Fruit fly (Drosophila melanogaster) whole organism, embryonic: Measurements from ENCODE around the gene idc.

Experiments
- Abd-B ChIP-seq: fragments of 200-800 bp; sonication (Bioruptor generic); optimal IDR thresholded peaks from 2 replicates; lab custom pipeline; 2018; ENCODE audit warnings: missing biosample characterization, mild to moderate bottlenecking, missing genetic modification characterization, moderate library complexity
- BEAF-32 ChIP-seq: fragments of 200-800 bp; sonication (Bioruptor generic); optimal IDR thresholded peaks from 3 replicates; lab custom pipeline; 2017; ENCODE audit warnings: missing biosample characterization, missing genetic modification characterization, mild to moderate bottlenecking, moderate library complexity, missing genetic modification reagents
- CG10209 ChIP-seq: fragments of 200-800 bp; sonication (Bioruptor generic); optimal IDR thresholded peaks from 3 replicates; lab custom pipeline; 2017; ENCODE audit warnings: missing biosample characterization, mild to moderate bottlenecking, missing genetic modification characterization, missing genetic modification reagents
- CG10462 ChIP-seq: fragments of 200-800 bp; sonication (Bioruptor generic); optimal IDR thresholded peaks from 2 replicates; lab custom pipeline; 2016; ENCODE audit warnings: missing biosample characterization, missing genetic modification characterization
- CG11093 ChIP-seq: fragments of 200-800 bp; sonication (Bioruptor generic); IDR thresholded peaks from 3 replicates; pipeline ENCODE4 v1.3.6; 2022; ENCODE audit warnings: missing biosample characterization, missing genetic modification characterization
- CG12236 ChIP-seq: fragments of 200-800 bp; sonication (Bioruptor generic); optimal IDR thresholded peaks from 2 replicates; lab custom pipeline; 2016; ENCODE audit warnings: missing biosample characterization, missing genetic modification characterization
- CG14860 ChIP-seq: fragments of 200-800 bp; sonication (Bioruptor generic); IDR thresholded peaks from 3 replicates; pipeline ENCODE4 v1.3.6; 2022; ENCODE audit warnings: missing biosample characterization, missing genetic modification characterization; ENCODE audit not compliant: partially characterized antibody
- CG17385 ChIP-seq: fragments of 200-800 bp; sonication (Bioruptor generic); optimal IDR thresholded peaks from 3 replicates; lab custom pipeline; 2018; ENCODE audit warnings: missing biosample characterization, mild to moderate bottlenecking, missing genetic modification characterization
- CG17829 ChIP-seq: fragments of 200-800 bp; optimal IDR thresholded peaks from 2 replicates; lab custom pipeline; 2019; ENCODE audit warnings: missing biosample characterization, mild to moderate bottlenecking, missing genetic modification characterization, moderate library complexity
- CG2889 ChIP-seq: fragments of 200-800 bp; sonication (Bioruptor generic); IDR thresholded peaks from 3 replicates; pipeline ENCODE4 v1.3.6; 2022; ENCODE audit warnings: missing biosample characterization, missing genetic modification characterization
- CG30431 ChIP-seq: fragments of 200-800 bp; sonication (Bioruptor generic); optimal IDR thresholded peaks from 2 replicates; lab custom pipeline; 2017; ENCODE audit warnings: missing biosample characterization, missing genetic modification characterization
- CG33557 ChIP-seq: fragments of 200-800 bp; sonication (Bioruptor generic); optimal IDR thresholded peaks from 2 replicates; lab custom pipeline; 2019; ENCODE audit warnings: missing biosample characterization, mild to moderate bottlenecking, missing genetic modification characterization, moderate library complexity
- CG8388 ChIP-seq: fragments of 200-800 bp; sonication (Bioruptor generic); optimal IDR thresholded peaks from 2 replicates; lab custom pipeline; 2019; ENCODE audit warnings: missing biosample characterization, mild to moderate bottlenecking, missing genetic modification characterization, moderate library complexity
- CG9727 ChIP-seq: fragments of 200-800 bp; sonication (Bioruptor generic); optimal IDR thresholded peaks from 3 replicates; lab custom pipeline; 2017; ENCODE audit warnings: missing biosample characterization, mild to moderate bottlenecking, missing genetic modification characterization
- Camta ChIP-seq: fragments of 200-800 bp; sonication (Bioruptor generic); optimal IDR thresholded peaks from 2 replicates; lab custom pipeline; 2016; ENCODE audit warnings: missing biosample characterization, missing genetic modification characterization
- Dll ChIP-seq: fragments of 200-800 bp; sonication (Bioruptor generic); IDR thresholded peaks from 4 replicates; pipeline ENCODE4 v1.3.6; 2022; ENCODE audit warnings: missing biosample characterization, missing genetic modification characterization; ENCODE audit not compliant: partially characterized antibody
- Doc3 ChIP-seq: fragments of 200-800 bp; sonication (Bioruptor generic); IDR thresholded peaks from 3 replicates; pipeline ENCODE4 v1.3.6; 2022; ENCODE audit warnings: missing biosample characterization, missing genetic modification characterization; ENCODE audit not compliant: partially characterized antibody
- E2f2 ChIP-seq: fragments of 200-800 bp; sonication (Bioruptor generic); IDR thresholded peaks from 2 replicates; pipeline ENCODE4 v1.3.6; 2022; ENCODE audit warnings: missing biosample characterization, missing genetic modification characterization
- Ets97D ChIP-seq: fragments of 200-800 bp; sonication (Bioruptor generic); optimal IDR thresholded peaks from 3 replicates; lab custom pipeline; 2016; ENCODE audit warnings: missing biosample characterization, missing genetic modification characterization
- Gsc ChIP-seq: fragments of 200-800 bp; sonication (Bioruptor generic); IDR thresholded peaks from 2 replicates; pipeline ENCODE4 v1.3.6; 2022; ENCODE audit warnings: missing biosample characterization, missing genetic modification characterization
- MBD-R2 ChIP-seq: fragments of 200-800 bp; sonication (Bioruptor generic); IDR thresholded peaks from 2 replicates; pipeline ENCODE4 v1.3.6; 2022; ENCODE audit warnings: missing biosample characterization, missing genetic modification characterization
- MESR4 ChIP-seq: fragments of 200-800 bp; sonication (Bioruptor generic); optimal IDR thresholded peaks from 2 replicates; lab custom pipeline; 2018; ENCODE audit warnings: missing biosample characterization, mild to moderate bottlenecking, missing genetic modification characterization, moderate library complexity
- Optix ChIP-seq: fragments of 200-800 bp; sonication (Bioruptor generic); IDR thresholded peaks from 3 replicates; pipeline ENCODE4 v1.3.6; 2022; ENCODE audit warnings: missing biosample characterization, missing genetic modification characterization
- Sin3A ChIP-seq: fragments of >200 bp; optimal IDR thresholded peaks from 2 replicates; lab custom pipeline; 2018
- Sry-β ChIP-seq: fragments of 200-800 bp; sonication (Bioruptor generic); optimal IDR thresholded peaks from 2 replicates; lab custom pipeline; 2018; ENCODE audit warnings: missing biosample characterization, mild to moderate bottlenecking, missing genetic modification characterization, moderate library complexity
- Taf1 ChIP-seq: fragments of 200-800 bp; sonication (Bioruptor generic); IDR thresholded peaks from 2 replicates; pipeline ENCODE4 v1.3.6; 2022; ENCODE audit warnings: missing biosample characterization, missing genetic modification characterization
- aop ChIP-seq: fragments of 200-800 bp; sonication (Bioruptor generic); IDR thresholded peaks from 2 replicates; pipeline ENCODE4 v1.3.6; 2022; ENCODE audit warnings: missing biosample characterization, missing genetic modification characterization
- bbx ChIP-seq: fragments of 200-800 bp; sonication (Bioruptor generic); IDR thresholded peaks from 2 replicates; pipeline ENCODE4 v1.3.6; 2022; ENCODE audit warnings: missing biosample characterization, missing genetic modification characterization; ENCODE audit not compliant: partially characterized antibody
- ci ChIP-seq: fragments of 200-800 bp; sonication (Bioruptor generic); IDR thresholded peaks from 3 replicates; pipeline ENCODE4 v1.3.6; 2022; ENCODE audit warnings: missing biosample characterization, missing genetic modification characterization
- ftz-f1 ChIP-seq: fragments of 200-800 bp; sonication (Bioruptor generic); optimal IDR thresholded peaks from 2 replicates; lab custom pipeline; 2016; ENCODE audit warnings: missing biosample characterization, missing genetic modification characterization
- gcm ChIP-seq: fragments of 200-800 bp; sonication (Bioruptor generic); optimal IDR thresholded peaks from 2 replicates; lab custom pipeline; 2019; ENCODE audit warnings: missing biosample characterization, mild to moderate bottlenecking, missing genetic modification characterization, moderate library complexity
- gfzf ChIP-seq: fragments of 200-800 bp; sonication (Bioruptor generic); optimal IDR thresholded peaks from 2 replicates; lab custom pipeline; 2016; ENCODE audit warnings: missing biosample characterization, mild to moderate bottlenecking, missing genetic modification characterization, moderate library complexity
- grau ChIP-seq: fragments of 200-800 bp; optimal IDR thresholded peaks from 3 replicates; lab custom pipeline; 2019; ENCODE audit warnings: missing biosample characterization, mild to moderate bottlenecking, missing genetic modification characterization, moderate library complexity
- lilli ChIP-seq: fragments of 200-800 bp; sonication (Bioruptor generic); optimal IDR thresholded peaks from 3 replicates; lab custom pipeline; 2016; ENCODE audit warnings: missing biosample characterization, missing genetic modification characterization
- mld ChIP-seq: fragments of 200-800 bp; sonication (Bioruptor generic); IDR thresholded peaks from 3 replicates; pipeline ENCODE4 v1.3.6; 2022; ENCODE audit warnings: missing biosample characterization, missing genetic modification characterization; ENCODE audit not compliant: partially characterized antibody
- peb ChIP-seq: fragments of 200-800 bp; sonication (Bioruptor generic); IDR thresholded peaks from 2 replicates; pipeline ENCODE4 v1.3.6; 2022; ENCODE audit warnings: missing biosample characterization, missing genetic modification characterization
- phol ChIP-seq: fragments of 200-800 bp; sonication (Bioruptor generic); optimal IDR thresholded peaks from 3 replicates; lab custom pipeline; 2018; ENCODE audit warnings: missing biosample characterization, mild to moderate bottlenecking, missing genetic modification characterization, moderate library complexity
- run ChIP-seq: fragments of 200-800 bp; sonication (Bioruptor generic); optimal IDR thresholded peaks from 3 replicates; lab custom pipeline; 2018; ENCODE audit warnings: missing biosample characterization, mild to moderate bottlenecking, missing genetic modification characterization
- scrt ChIP-seq: fragments of 200-800 bp; sonication (Bioruptor generic); optimal IDR thresholded peaks from 2 replicates; lab custom pipeline; 2018; ENCODE audit warnings: missing biosample characterization, mild to moderate bottlenecking, missing genetic modification characterization, moderate library complexity
- seq ChIP-seq: fragments of 200-800 bp; sonication (Bioruptor generic); IDR thresholded peaks from 2 replicates; pipeline ENCODE4 v1.3.6; 2022; ENCODE audit warnings: missing biosample characterization, missing genetic modification characterization
- shn ChIP-seq: fragments of 200-800 bp; sonication (Bioruptor generic); optimal IDR thresholded peaks from 3 replicates; lab custom pipeline; 2016; ENCODE audit warnings: missing biosample characterization, missing genetic modification characterization
- sqz ChIP-seq: fragments of 200-800 bp; sonication (Bioruptor generic); optimal IDR thresholded peaks from 3 replicates; lab custom pipeline; 2018; ENCODE audit warnings: missing biosample characterization, mild to moderate bottlenecking, missing genetic modification characterization
- stwl ChIP-seq: fragments of 200-800 bp; sonication (Bioruptor generic); optimal IDR thresholded peaks from 3 replicates; lab custom pipeline; 2018; ENCODE audit warnings: missing biosample characterization, mild to moderate bottlenecking, missing genetic modification characterization, moderate library complexity
- tin ChIP-seq: fragments of 200-800 bp; sonication (Bioruptor generic); optimal IDR thresholded peaks from 3 replicates; lab custom pipeline; 2016; ENCODE audit warnings: missing biosample characterization, missing genetic modification characterization
- unc-4 ChIP-seq: fragments of 200-800 bp; sonication (Bioruptor generic); IDR thresholded peaks from 2 replicates; pipeline ENCODE4 v1.3.6; 2022; ENCODE audit warnings: missing biosample characterization, missing genetic modification characterization; ENCODE audit not compliant: partially characterized antibody
- usp ChIP-seq: fragments of >200 bp; optimal IDR thresholded peaks from 2 replicates; lab custom pipeline; 2017; ENCODE audit warnings: missing biosample characterization, missing genetic modification characterization
- vvl ChIP-seq: fragments of 200-800 bp; sonication (Bioruptor generic); IDR thresholded peaks from 2 replicates; pipeline ENCODE4 v1.3.6; 2022; ENCODE audit warnings: missing biosample characterization, missing genetic modification characterization
- wek ChIP-seq: fragments of 200-800 bp; sonication (Bioruptor generic); optimal IDR thresholded peaks from 3 replicates; lab custom pipeline; 2018; ENCODE audit warnings: missing biosample characterization, mild to moderate bottlenecking, missing genetic modification characterization, moderate library complexity

Gene idc

dm6 chr3R:20027841-20028240 lies 3.8 kb upstream of the idc start, which contains the start of the genes CG4424 and CG4854 (continued):
- TF ChIP-seq CG2889 (GFP tag; lab: Robert Waterston, UW) (no peak), MESR4 (peak; percentile 46), CG14860 (GFP tag; lab: Robert Waterston, UW) (0 out of 3 replicates have a peak, but pooled peaks have one; percentile 19), gcm (no peak), Abd-B (GFP tag; lab: Kevin White, UChicago) (peak; percentile 53), tin (no peak), MBD-R2 (GFP tag; lab: Robert Waterston, UW) (peak; percentile 96), unc-4 (peak; percentile 30; the same call in 1 of the 2 replicates), CG12236 (no peak), stwl (tag; lab: Kevin White, UChicago) (peak; percentile 33), bbx (GFP tag; lab: Robert Waterston, UW) (peak; percentile 43; the same call in 1 of the 2 replicates), BEAF-32 (GFP tag; lab: Kevin White, UChicago) (peak; percentile 56), wek (GFP tag; lab: Kevin White, UChicago) (peak; percentile 40), Dll (peak; percentile 49; the same call in 2 of the 4 replicates), Doc3 (GFP tag; lab: Robert Waterston, UW) (peak; percentile 41; the same call in 1 of the 3 replicates), ci (GFP tag; lab: Robert Waterston, UW) (0 out of 3 replicates have a peak, but pooled peaks have one; percentile 21), Sin3A (lab: Kevin White, UChicago) (peak; percentile 22), sqz (GFP tag; lab: Kevin White, UChicago) (no peak), Ets97D (GFP tag; lab: Kevin White, UChicago) (peak; percentile 11)

DNA sequence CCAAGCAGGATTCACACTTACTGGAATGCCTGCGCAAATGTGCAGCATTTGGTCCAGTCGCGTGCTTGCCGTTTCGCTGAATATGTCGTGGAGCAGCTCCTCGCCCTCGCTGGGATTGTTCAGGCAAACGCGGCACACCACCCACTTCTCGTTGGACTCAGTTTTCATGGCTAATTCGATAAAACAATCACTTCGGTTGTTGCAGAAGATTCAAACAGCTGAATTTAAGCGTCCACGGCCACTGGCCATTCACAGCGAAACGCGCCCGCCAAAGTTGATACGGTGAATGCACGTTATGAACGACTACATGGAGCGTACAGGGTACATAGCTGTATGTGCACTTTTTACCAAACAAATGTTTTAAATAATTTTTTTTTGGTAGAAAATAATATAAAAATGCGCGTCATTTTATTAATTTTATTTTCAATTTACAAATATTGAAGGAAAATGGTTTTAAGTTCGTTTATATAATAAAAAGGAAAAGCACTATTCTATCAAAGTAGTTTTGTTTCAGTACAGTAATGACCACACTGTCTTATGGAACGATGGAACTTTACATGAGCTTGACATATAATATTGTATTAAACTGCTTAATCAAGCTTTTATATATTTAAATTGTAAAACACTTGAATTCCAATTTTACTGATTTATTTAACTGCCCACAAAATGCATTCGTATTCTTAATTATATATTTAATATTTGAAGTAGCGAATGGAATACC lies 420 bp upstream of the idc start, which contains the start of gene trem:
trem (minus strand) TSS at position 267 of the 721 bp plus-strand sequence.
- TF ChIP-seq scrt (GFP tag; lab: Kevin White, UChicago), result no peak
- peak; percentile 24; the same call in 1 of the 2 replicates for TF ChIP-seq vvl (GFP tag; lab: Robert Waterston, UW)
- peak; percentile 82 for TF ChIP-seq CG33557 (GFP tag; lab: Kevin White, UChicago)
- peak; percentile 66 for TF ChIP-seq CG8388 (GFP tag; lab: Kevin White, UChicago)
- peak; percentile 81 for TF ChIP-seq phol (tag; lab: Kevin White, UChicago)
- TF ChIP-seq MBD-R2 (GFP tag; lab: Robert Waterston, UW), result peak; percentile 91
- TF ChIP-seq seq (GFP tag; lab: Robert Waterston, UW), result 0 out of 2 replicates have a peak, but pooled peaks have one; percentile 24
- TF ChIP-seq shn (GFP tag; lab: Kevin White, UChicago), result peak; percentile 12
- peak; percentile 65 for TF ChIP-seq CG10462
- TF ChIP-seq peb (GFP tag; lab: Robert Waterston, UW), result 0 out of 2 replicates have a peak, but pooled peaks have one; percentile 13
- TF ChIP-seq E2f2, result peak; percentile 27; the same call in 1 of the 2 replicates
- peak; percentile 88 for TF ChIP-seq CG9727 (GFP tag; lab: Kevin White, UChicago)
- peak; percentile 55; the same call in 1 of the 3 replicates for TF ChIP-seq CG11093 (GFP tag; lab: Robert Waterston, UW)
- TF ChIP-seq Sry-β (GFP tag; lab: Kevin White, UChicago), result no peak
- no peak for TF ChIP-seq ftz-f1
- peak; percentile 60 for TF ChIP-seq Gsc (GFP tag; lab: Robert Waterston, UW)
- no peak for TF ChIP-seq gfzf (GFP tag; lab: Kevin White, UChicago)
- TF ChIP-seq Camta (GFP tag; lab: Kevin White, UChicago), result peak; percentile 40
- peak; percentile 50 for TF ChIP-seq CG30431 (GFP tag; lab: Kevin White, UChicago)
- no peak for TF ChIP-seq Optix
- peak; percentile 99 for TF ChIP-seq grau (tag; lab: Kevin White, UChicago)
- no peak for TF ChIP-seq Taf1 (GFP tag; lab: Robert Waterston, UW)
- peak; percentile 28; the same call in 1 of the 2 replicates for TF ChIP-seq aop (GFP tag; lab: Robert Waterston, UW)
- TF ChIP-seq CG17829 (tag; lab: Kevin White, UChicago), result peak; percentile 68
- no peak for TF ChIP-seq usp (GFP tag; lab: Kevin White, UChicago)
- TF ChIP-seq sqz (GFP tag; lab: Kevin White, UChicago), result no peak
- TF ChIP-seq run, result no peak
- peak; percentile 70 for TF ChIP-seq CG10209
- TF ChIP-seq lilli (GFP tag; lab: Kevin White, UChicago), result peak; percentile 66
- peak; percentile 68 for TF ChIP-seq CG17385 (GFP tag; lab: Kevin White, UChicago)
- TF ChIP-seq mld, result no peak
